Worm (Caenorhabditis elegans) whole organism, L4/young adult: ENCODE measurements around the gene C54E4.12.

Experiments used
- W03F9.2 ChIP-seq: fragments of 150-350 bp; optimal IDR thresholded peaks from 2 replicates; lab custom pipeline; 2014; ENCODE audit warnings: missing biosample characterization, missing genetic modification characterization
- dao-5 ChIP-seq: sonication (generic microtip); optimal IDR thresholded peaks from 2 replicates; lab custom pipeline; 2016; ENCODE audit warnings: missing genotype, missing genetic modification characterization, moderate library complexity, missing compliant biosample characterization
- him-1 ChIP-seq: sonication (generic microtip); optimal IDR thresholded peaks from 2 replicates; lab custom pipeline; 2016; ENCODE audit warnings: missing genotype, missing genetic modification reagents, missing genetic modification characterization, missing compliant biosample characterization

The C54E4.12 gene

DNA sequence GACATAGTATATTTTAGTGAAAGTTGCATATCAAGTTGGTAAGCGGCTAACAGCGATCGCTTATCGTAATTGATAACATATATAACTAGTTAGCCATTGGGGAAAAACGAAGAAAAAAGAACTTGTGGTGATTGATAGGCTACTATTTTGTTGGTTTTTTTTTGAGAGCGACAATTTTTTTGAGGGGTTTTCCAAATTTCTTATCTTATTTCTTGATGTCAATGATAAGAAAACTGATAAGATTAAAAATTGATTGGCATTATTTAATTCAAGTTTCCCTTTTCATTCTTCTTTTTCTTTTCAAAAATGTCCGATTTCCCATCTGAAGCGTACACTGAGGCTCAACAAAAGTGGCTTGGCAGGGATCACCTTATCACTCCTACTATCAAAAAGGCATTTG, 9.7 kb downstream of the C54E4.12 start, which contains the start of gene prmt-6:
Gene prmt-6, plus strand, starts transcription at position 252 of the 400 bp plus-strand sequence.
- TF ChIP-seq W03F9.2 (no peak), dao-5 (tag; lab: Kevin White, UChicago) (no peak), him-1 (tag; lab: Kevin White, UChicago) (no peak)

DNA sequence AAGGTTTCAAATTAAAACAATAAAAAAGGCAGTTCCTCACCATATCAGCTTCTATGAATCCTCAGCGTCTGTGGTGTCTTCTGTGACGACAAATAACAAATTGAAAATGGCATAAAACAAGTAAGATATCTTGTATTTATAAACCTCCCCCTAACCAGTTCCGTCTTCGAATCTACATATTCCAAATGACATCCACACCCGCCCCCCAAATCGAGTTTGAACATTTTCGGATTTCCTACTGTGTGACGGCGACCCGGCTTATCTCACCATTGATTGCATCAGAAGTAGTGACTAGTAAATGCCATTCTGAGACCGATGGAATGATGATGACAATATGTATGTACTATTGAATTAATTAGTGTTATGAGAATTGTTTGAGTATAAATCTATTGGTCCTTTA, 11.7 kb downstream of the C54E4.12 start, which contains the start of gene grl-20:
Gene grl-20, minus strand, starts transcription at position 101 of the 400 bp plus-strand sequence.
- no peak for TF ChIP-seq dao-5 (tag; lab: Kevin White, UChicago)
- no peak for TF ChIP-seq W03F9.2
- no peak for TF ChIP-seq him-1 (tag; lab: Kevin White, UChicago)

- TF ChIP-seq W03F9.2, result no peak
- TF ChIP-seq him-1 (tag; lab: Kevin White, UChicago), result no peak
- no peak for TF ChIP-seq dao-5 (tag; lab: Kevin White, UChicago)
These were observed 13.1 kb downstream of the C54E4.12 start for ce11 chrIV:2127375-2127774.

DNA sequence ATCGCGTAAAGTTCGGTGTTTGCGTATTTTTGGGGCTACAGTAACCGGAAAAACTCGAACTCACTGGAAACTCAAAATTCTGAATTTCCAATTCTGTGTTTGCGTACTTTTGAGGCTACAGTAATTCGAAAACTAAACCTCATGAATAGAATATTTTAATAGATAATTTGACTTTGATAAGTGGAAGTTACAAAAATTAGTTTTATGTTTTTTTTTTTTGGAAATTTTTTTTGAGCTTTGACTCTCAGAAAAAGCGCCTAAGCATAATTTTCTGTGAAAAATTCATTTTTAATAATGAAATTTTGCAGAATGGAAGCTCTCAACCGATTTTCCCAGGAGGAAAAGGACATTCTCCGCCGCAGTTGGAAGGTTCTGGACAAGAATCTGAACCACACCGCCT, 18.0 kb downstream of the C54E4.12 start, which contains the start of gene glb-7:
Gene glb-7, plus strand, starts transcription at position 301 of the 400 bp plus-strand sequence.
- TF ChIP-seq W03F9.2 (no peak), him-1 (tag; lab: Kevin White, UChicago) (no peak), dao-5 (tag; lab: Kevin White, UChicago) (no peak)

DNA sequence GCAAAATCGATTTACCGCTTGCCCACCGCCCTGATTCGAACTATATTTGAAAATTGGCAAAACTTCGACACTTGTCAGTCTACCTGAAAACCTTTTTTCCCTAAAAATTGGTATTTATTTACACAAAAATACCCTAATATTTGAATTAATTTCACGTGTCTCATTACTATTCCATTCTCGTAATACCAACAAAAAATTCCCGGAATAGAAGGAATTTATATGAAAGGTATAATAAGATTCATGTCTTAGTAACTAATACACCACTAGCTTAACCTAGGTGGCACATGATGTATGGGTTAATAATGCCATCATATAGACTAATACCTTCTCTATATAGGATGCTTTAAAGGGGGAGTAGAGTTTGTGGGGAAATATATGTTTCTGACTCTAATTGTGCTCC, 23.2 kb downstream of the C54E4.12 start:
- no peak for TF ChIP-seq W03F9.2

- TF ChIP-seq dao-5 (tag; lab: Kevin White, UChicago), result no peak
- no peak for TF ChIP-seq W03F9.2
- no peak for TF ChIP-seq him-1 (tag; lab: Kevin White, UChicago)
These were observed 26.1 kb downstream of the C54E4.12 start, which contains the start of gene xbx-4 for ce11 chrIV:2114337-2114736. xbx-4 (plus strand) TSS chrIV:2114637.

ce11 chrIV:2113362-2114056, 26.9 kb downstream of the C54E4.12 start, which contains the start of gene C23H5.8:
C23H5.8 (minus strand) TSS chrIV:2113412.
- TF ChIP-seq dao-5 (tag; lab: Kevin White, UChicago) (no peak), him-1 (tag; lab: Kevin White, UChicago) (no peak), W03F9.2 (no peak)

DNA sequence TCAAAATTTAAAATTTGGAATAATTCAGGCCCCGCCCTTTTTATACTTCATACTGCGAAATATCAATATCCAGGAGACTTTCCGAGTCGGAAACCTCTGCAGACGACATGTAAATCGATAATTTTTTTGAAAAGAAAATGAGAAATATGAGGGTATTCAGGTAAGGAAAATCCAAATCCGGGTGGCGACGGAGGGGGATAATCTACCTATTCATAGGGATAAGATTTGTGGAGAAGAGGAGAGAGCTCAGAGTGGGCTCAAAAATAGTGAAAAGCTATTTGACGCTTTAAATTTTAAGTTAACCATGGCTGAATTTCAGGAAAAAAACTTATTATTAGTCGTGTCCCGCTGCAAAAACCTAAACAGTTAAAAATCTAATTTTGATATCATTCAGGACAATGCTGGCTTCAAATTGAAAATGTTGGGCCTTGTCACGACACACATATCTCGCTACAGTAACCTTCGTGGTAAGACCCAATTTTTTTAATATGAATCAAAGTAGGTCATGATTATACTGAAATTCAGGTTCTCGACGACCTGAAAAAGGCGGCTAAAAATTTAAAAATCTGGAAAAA, 29.1 kb downstream of the C54E4.12 start, which contains the start of gene che-6:
Gene che-6, minus strand, starts transcription at position 109 of the 575 bp plus-strand sequence.
- TF ChIP-seq W03F9.2 (no peak), him-1 (tag; lab: Kevin White, UChicago) (no peak), dao-5 (tag; lab: Kevin White, UChicago) (no peak)

- TF ChIP-seq him-1 (tag; lab: Kevin White, UChicago), result no peak
These were observed 33.7 kb downstream of the C54E4.12 start for ce11 chrIV:2106708-2107107.

DNA sequence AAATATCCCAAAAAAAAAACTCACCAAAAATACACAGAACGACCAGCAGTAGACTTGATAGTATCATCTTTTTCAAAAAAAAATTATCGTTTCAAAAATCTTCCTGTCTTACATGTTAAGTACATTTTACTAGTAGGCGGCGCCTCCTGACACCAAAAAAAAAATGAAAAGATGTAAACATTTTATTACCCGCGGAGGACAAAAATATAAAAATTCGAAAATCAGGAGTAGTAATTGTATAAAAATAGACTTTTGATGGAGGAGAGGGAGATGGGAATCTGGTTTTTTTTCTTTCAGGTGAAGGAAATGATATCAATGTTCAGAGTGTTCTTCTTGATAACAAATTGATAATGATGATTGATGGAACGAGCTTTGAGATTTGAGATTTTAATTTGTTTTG, 37.6 kb downstream of the C54E4.12 start, which contains the start of gene C23H5.15:
Gene C23H5.15, minus strand, starts transcription at position 101 of the 400 bp plus-strand sequence.
- TF ChIP-seq him-1 (tag; lab: Kevin White, UChicago), result no peak
- TF ChIP-seq W03F9.2, result no peak
- no peak for TF ChIP-seq dao-5 (tag; lab: Kevin White, UChicago)

- TF ChIP-seq W03F9.2, result no peak
- TF ChIP-seq him-1 (tag; lab: Kevin White, UChicago), result no peak
- no peak for TF ChIP-seq dao-5 (tag; lab: Kevin White, UChicago)
These were observed 40.7 kb downstream of the C54E4.12 start, which contains the start of gene C23H5.11 for ce11 chrIV:2099771-2100170. C23H5.11 (minus strand) TSS chrIV:2099871.
